Fruit fly (Drosophila melanogaster) whole organism, prepupa: ENCODE measurements around the gene CG42784.
A peak's percentile ranks its signal among the peaks of the same experiment; 100 is the strongest.

ENCODE experiments used
- CG10631 ChIP-seq: fragments of 200-800 bp; sonication (Bioruptor generic); optimal IDR thresholded peaks from 2 replicates; lab custom pipeline; 2016; ENCODE audit warnings: missing biosample characterization, missing genetic modification characterization
- CG10669 ChIP-seq: fragments of 200-800 bp; sonication (Bioruptor generic); optimal IDR thresholded peaks from 3 replicates; lab custom pipeline; 2018; ENCODE audit warnings: missing biosample characterization, mild to moderate bottlenecking, missing genetic modification characterization, moderate library complexity
- CG11294 ChIP-seq: fragments of 200-800 bp; sonication (Bioruptor generic); IDR thresholded peaks from 2 replicates; pipeline ENCODE4 v1.3.6; 2022; ENCODE audit warnings: missing biosample characterization, missing genetic modification characterization
- CG11902 ChIP-seq: fragments of 200-800 bp; sonication (Bioruptor generic); optimal IDR thresholded peaks from 3 replicates; lab custom pipeline; 2016; ENCODE audit warnings: missing biosample characterization, missing genetic modification characterization
- CG15336 ChIP-seq: fragments of 200-800 bp; sonication (Bioruptor generic); IDR thresholded peaks from 2 replicates; pipeline ENCODE4 v1.3.6; 2022; ENCODE audit warnings: missing biosample characterization, missing genetic modification characterization
- CG3032 ChIP-seq: fragments of 200-800 bp; optimal IDR thresholded peaks from 2 replicates; lab custom pipeline; 2019; ENCODE audit warnings: missing biosample characterization, mild to moderate bottlenecking, missing genetic modification characterization, moderate library complexity
- CG31627 ChIP-seq: fragments of 200-800 bp; sonication (Bioruptor generic); optimal IDR thresholded peaks from 3 replicates; lab custom pipeline; 2016; ENCODE audit warnings: missing biosample characterization, missing genetic modification characterization
- CG34406 ChIP-seq: fragments of 200-800 bp; sonication (Bioruptor generic); optimal IDR thresholded peaks from 3 replicates; lab custom pipeline; 2016; ENCODE audit warnings: missing biosample characterization, missing genetic modification characterization
- CG3919 ChIP-seq: fragments of 200-800 bp; sonication (Bioruptor generic); optimal IDR thresholded peaks from 3 replicates; lab custom pipeline; 2016; ENCODE audit warnings: missing biosample characterization, missing genetic modification characterization
- CG4318 ChIP-seq: fragments of 200-800 bp; sonication (Bioruptor generic); optimal IDR thresholded peaks from 3 replicates; lab custom pipeline; 2017; ENCODE audit warnings: missing biosample characterization, mild to moderate bottlenecking, missing genetic modification characterization
- CG6163 ChIP-seq: fragments of 200-800 bp; sonication (Bioruptor generic); IDR thresholded peaks from 3 replicates; pipeline ENCODE4 v1.3.6; 2022; ENCODE audit warnings: missing biosample characterization, missing genetic modification characterization
- CG6276 ChIP-seq: fragments of 200-800 bp; sonication (Bioruptor generic); optimal IDR thresholded peaks from 2 replicates; lab custom pipeline; 2017; ENCODE audit warnings: missing biosample characterization, mild to moderate bottlenecking, missing genetic modification characterization
- CG6854 ChIP-seq: fragments of 200-800 bp; sonication (Bioruptor generic); optimal IDR thresholded peaks from 2 replicates; lab custom pipeline; 2017; ENCODE audit warnings: missing biosample characterization, mild to moderate bottlenecking, missing genetic modification characterization
- CG7368 ChIP-seq: fragments of 200-800 bp; sonication (Bioruptor generic); optimal IDR thresholded peaks from 3 replicates; lab custom pipeline; 2016; ENCODE audit warnings: missing biosample characterization, missing genetic modification characterization
- CG8119 ChIP-seq: fragments of 200-800 bp; sonication (Bioruptor generic); IDR thresholded peaks from 3 replicates; pipeline ENCODE4 v1.3.6; 2022; ENCODE audit warnings: missing biosample characterization, missing genetic modification characterization
- CG8319 ChIP-seq: fragments of 200-800 bp; sonication (Bioruptor generic); optimal IDR thresholded peaks from 3 replicates; lab custom pipeline; 2016; ENCODE audit warnings: missing biosample characterization, missing genetic modification characterization
- CG8632 ChIP-seq: fragments of 200-800 bp; sonication (Bioruptor generic); optimal IDR thresholded peaks from 3 replicates; lab custom pipeline; 2016; ENCODE audit warnings: missing biosample characterization, missing genetic modification characterization
- CG9139 ChIP-seq: fragments of 200-800 bp; sonication (Bioruptor generic); optimal IDR thresholded peaks from 3 replicates; lab custom pipeline; 2017; ENCODE audit warnings: missing biosample characterization, mild to moderate bottlenecking, missing genetic modification characterization
- Eip75B ChIP-seq: fragments of 200-800 bp; sonication (Bioruptor generic); optimal IDR thresholded peaks from 3 replicates; lab custom pipeline; 2016; ENCODE audit warnings: missing biosample characterization, missing genetic modification characterization
- Eip78C ChIP-seq: fragments of 200-800 bp; sonication (Bioruptor generic); peaks from one replicate; lab custom pipeline; 2016; ENCODE audit warnings: missing biosample characterization, missing genetic modification characterization
- Ets21C ChIP-seq: fragments of 200-800 bp; sonication (Bioruptor generic); optimal IDR thresholded peaks from 3 replicates; lab custom pipeline; 2016; ENCODE audit warnings: missing biosample characterization, missing genetic modification characterization
- Ets96B ChIP-seq: fragments of 200-800 bp; optimal IDR thresholded peaks from 2 replicates; lab custom pipeline; 2019; ENCODE audit warnings: missing biosample characterization, mild to moderate bottlenecking, missing genetic modification characterization, moderate library complexity
- Hr38 ChIP-seq: sonication (Bioruptor generic); optimal IDR thresholded peaks from 2 replicates; lab custom pipeline; 2016; ENCODE audit warnings: missing biosample characterization, missing genetic modification characterization
- Hr39 ChIP-seq: fragments of 200-800 bp; sonication (Bioruptor generic); optimal IDR thresholded peaks from 2 replicates; lab custom pipeline; 2016; ENCODE audit warnings: missing biosample characterization, missing genetic modification characterization
- Hr4 ChIP-seq: fragments of 200-800 bp; sonication (Bioruptor generic); optimal IDR thresholded peaks from 3 replicates; lab custom pipeline; 2016; ENCODE audit warnings: missing biosample characterization, missing genetic modification characterization
- Lpt ChIP-seq: fragments of 200-800 bp; sonication (Bioruptor generic); optimal IDR thresholded peaks from 3 replicates; lab custom pipeline; 2016; ENCODE audit warnings: missing biosample characterization, missing genetic modification characterization
- Met ChIP-seq: fragments of 200-800 bp; sonication (Bioruptor generic); optimal IDR thresholded peaks from 3 replicates; lab custom pipeline; 2016; ENCODE audit warnings: missing biosample characterization, missing genetic modification characterization
- OdsH ChIP-seq: fragments of 200-800 bp; sonication (Bioruptor generic); optimal IDR thresholded peaks from 3 replicates; lab custom pipeline; 2016; ENCODE audit warnings: missing biosample characterization, missing genetic modification characterization
- Smox ChIP-seq: fragments of 200-800 bp; sonication (Bioruptor generic); optimal IDR thresholded peaks from 3 replicates; lab custom pipeline; 2016; ENCODE audit warnings: missing biosample characterization, missing genetic modification characterization
- Sox102F ChIP-seq: fragments of 200-800 bp; sonication (Bioruptor generic); optimal IDR thresholded peaks from 2 replicates; lab custom pipeline; 2016; ENCODE audit warnings: missing biosample characterization, mild to moderate bottlenecking, missing genetic modification characterization
- Sox14 ChIP-seq: fragments of 200-800 bp; sonication (Bioruptor generic); optimal IDR thresholded peaks from 3 replicates; lab custom pipeline; 2016; ENCODE audit warnings: missing biosample characterization, missing genetic modification characterization
- Sox15 ChIP-seq: fragments of 200-800 bp; sonication (Bioruptor generic); optimal IDR thresholded peaks from 3 replicates; lab custom pipeline; 2016; ENCODE audit warnings: missing biosample characterization, missing genetic modification characterization
- acj6 ChIP-seq: fragments of 200-800 bp; sonication (Bioruptor generic); optimal IDR thresholded peaks from 3 replicates; lab custom pipeline; 2016; ENCODE audit warnings: missing biosample characterization, missing genetic modification characterization
- dac ChIP-seq: fragments of 200-800 bp; sonication (Bioruptor generic); optimal IDR thresholded peaks from 2 replicates; lab custom pipeline; 2017; ENCODE audit warnings: missing biosample characterization, mild to moderate bottlenecking, missing genetic modification characterization
- dsx ChIP-seq: fragments of 200-800 bp; optimal IDR thresholded peaks from 3 replicates; lab custom pipeline; 2019; ENCODE audit warnings: missing biosample characterization, mild to moderate bottlenecking, missing genetic modification characterization, moderate library complexity; ENCODE audit not compliant: poor library complexity, severe bottlenecking
- eg ChIP-seq: fragments of 200-800 bp; sonication (Bioruptor generic); IDR thresholded peaks from 3 replicates; pipeline ENCODE4 v1.3.6; 2022; ENCODE audit warnings: missing biosample characterization, missing genetic modification characterization
- esn ChIP-seq: fragments of 200-800 bp; sonication (Bioruptor generic); optimal IDR thresholded peaks from 2 replicates; lab custom pipeline; 2016; ENCODE audit warnings: missing biosample characterization, mild to moderate bottlenecking, missing genetic modification characterization, moderate library complexity
- fd85E ChIP-seq: fragments of 200-800 bp; sonication (Bioruptor generic); optimal IDR thresholded peaks from 3 replicates; lab custom pipeline; 2016; ENCODE audit warnings: missing biosample characterization, missing genetic modification characterization
- fkh ChIP-seq: fragments of 200-800 bp; sonication (Bioruptor generic); optimal IDR thresholded peaks from 3 replicates; lab custom pipeline; 2017; ENCODE audit warnings: missing biosample characterization, mild to moderate bottlenecking, missing genetic modification characterization, moderate library complexity
- pdm3 ChIP-seq: fragments of 200-800 bp; sonication (Bioruptor generic); optimal IDR thresholded peaks from 3 replicates; lab custom pipeline; 2016; ENCODE audit warnings: missing biosample characterization, missing genetic modification characterization
- salr ChIP-seq, 2 experiments: fragments of 200-800 bp; sonication (Bioruptor generic); optimal IDR thresholded peaks; 3 replicates each; lab custom pipeline; 2016 to 2018; ENCODE audit warnings: missing biosample characterization in 2 of 2, missing genetic modification characterization in 2 of 2, mild to moderate bottlenecking in 1 of 2
- spab ChIP-seq: fragments of 200-800 bp; sonication (Bioruptor generic); optimal IDR thresholded peaks from 2 replicates; lab custom pipeline; 2017; ENCODE audit warnings: missing biosample characterization, mild to moderate bottlenecking, missing genetic modification characterization, missing genetic modification reagents
- ss ChIP-seq, 2 experiments: fragments of 200-800 bp; sonication (Bioruptor generic); optimal IDR thresholded peaks; 2 replicates in 1 of 2; 3 replicates in 1 of 2; lab custom pipeline; 2017 to 2018; ENCODE audit warnings: mild to moderate bottlenecking in 2 of 2, missing biosample characterization in 2 of 2, missing genetic modification characterization in 2 of 2, moderate library complexity in 1 of 2
- svp ChIP-seq: fragments of 200-800 bp; sonication (Bioruptor generic); peaks from one replicate; lab custom pipeline; 2016; ENCODE audit warnings: missing biosample characterization, missing genetic modification characterization
- vri ChIP-seq: fragments of 200-800 bp; sonication (Bioruptor generic); optimal IDR thresholded peaks from 3 replicates; lab custom pipeline; 2016; ENCODE audit warnings: missing biosample characterization, mild to moderate bottlenecking, missing genetic modification characterization

Gene CG42784

dm6 chr2L:13510870-13511867 lies 95.9 kb downstream of the CG42784 start:
- peak; percentile 38 for TF ChIP-seq vri (GFP tag; lab: Kevin White, UChicago)
- no peak for TF ChIP-seq Hr38 (GFP tag; lab: Kevin White, UChicago)
- TF ChIP-seq Eip78C = peak; percentile 29
- TF ChIP-seq fkh (GFP tag; lab: Kevin White, UChicago) = peak; percentile 4
- peak; percentile 19 for TF ChIP-seq Lpt (GFP tag; lab: Kevin White, UChicago)
- TF ChIP-seq CG10669 (GFP tag; lab: Kevin White, UChicago) = no peak

dm6 chr2L:13512182-13513032 lies 97.2 kb downstream of the CG42784 start:
- no peak for TF ChIP-seq CG6854 (GFP tag; lab: Kevin White, UChicago)
- peak; percentile 8 for TF ChIP-seq CG11902 (GFP tag; lab: Kevin White, UChicago)
- TF ChIP-seq CG31627 = peak; percentile 42
- peak; percentile 25 for TF ChIP-seq CG8632 (GFP tag; lab: Kevin White, UChicago)
- no peak for TF ChIP-seq CG6276 (GFP tag; lab: Kevin White, UChicago)
- peak; percentile 19 for TF ChIP-seq svp (GFP tag; lab: Kevin White, UChicago)
- peak; percentile 46 for TF ChIP-seq pdm3 (GFP tag; lab: Kevin White, UChicago)
- peak in 1 of 2 experiments; percentile 28 for TF ChIP-seq salr (GFP tag; optimal IDR thresholded peaks at IDR 0.05; lab: Kevin White, UChicago)
- TF ChIP-seq ss (GFP tag; optimal IDR thresholded peaks at IDR 0.05; lab: Kevin White, UChicago) = peak in 1 of 2 experiments; percentile 2
- TF ChIP-seq spab (GFP tag; lab: Kevin White, UChicago) = no peak
- peak; percentile 2 for TF ChIP-seq CG3032
- peak; percentile 17 for TF ChIP-seq CG10631 (GFP tag; lab: Kevin White, UChicago)
- no peak for TF ChIP-seq CG4318 (GFP tag; lab: Kevin White, UChicago)
- peak; percentile 44 for TF ChIP-seq OdsH
- peak; percentile 33 for TF ChIP-seq Met
- no peak for TF ChIP-seq CG9139 (GFP tag; lab: Kevin White, UChicago)
- TF ChIP-seq CG7368 (GFP tag; lab: Kevin White, UChicago) = peak; percentile 7
- TF ChIP-seq Sox15 (GFP tag; lab: Kevin White, UChicago) = peak; percentile 5
- TF ChIP-seq Eip78C = peak; percentile 78
- peak; percentile 36 for TF ChIP-seq CG15336 (GFP tag; lab: Robert Waterston, UW)
- TF ChIP-seq Eip75B = no peak
- TF ChIP-seq CG8319 (GFP tag; lab: Kevin White, UChicago) = peak; percentile 10
- TF ChIP-seq Hr39 (GFP tag; lab: Kevin White, UChicago) = peak; percentile 21
- TF ChIP-seq dsx = no peak
- TF ChIP-seq Ets96B (tag; lab: Kevin White, UChicago) = no peak
- TF ChIP-seq Sox14 = no peak
- TF ChIP-seq Sox102F (GFP tag; lab: Kevin White, UChicago) = no peak
- TF ChIP-seq CG10669 (GFP tag; lab: Kevin White, UChicago) = no peak
- peak; percentile 25 for TF ChIP-seq fkh (GFP tag; lab: Kevin White, UChicago)
- no peak; the same call in 1 of the 3 replicates for TF ChIP-seq CG8119 (GFP tag; lab: Robert Waterston, UW)
- peak; percentile 2 for TF ChIP-seq acj6
- TF ChIP-seq eg = peak; percentile 58
- no peak for TF ChIP-seq fd85E (GFP tag; lab: Kevin White, UChicago)
- peak; percentile 39 for TF ChIP-seq Smox
- TF ChIP-seq CG11294 (GFP tag; lab: Robert Waterston, UW) = peak; percentile 5; the same call in 1 of the 2 replicates
- TF ChIP-seq Ets21C (GFP tag; lab: Kevin White, UChicago) = peak; percentile 10
- TF ChIP-seq CG6163 = peak; percentile 75
- peak; percentile 2 for TF ChIP-seq CG34406
- peak; percentile 28 for TF ChIP-seq esn (GFP tag; lab: Kevin White, UChicago)
- peak; percentile 68 for TF ChIP-seq Hr4 (GFP tag; lab: Kevin White, UChicago)
- TF ChIP-seq dac (GFP tag; lab: Kevin White, UChicago) = no peak
- peak; percentile 18 for TF ChIP-seq CG3919 (GFP tag; lab: Kevin White, UChicago)
